Fruit fly (Drosophila melanogaster) whole organism, prepupa: ENCODE data around the gene Tre1.
A peak's percentile ranks its signal among the peaks of the same experiment; 100 is the strongest.

Source experiments
- CG10669 ChIP-seq: fragments of 200-800 bp; sonication (Bioruptor generic); optimal IDR thresholded peaks from 3 replicates; lab custom pipeline; 2018; ENCODE audit warnings: missing biosample characterization, mild to moderate bottlenecking, missing genetic modification characterization, moderate library complexity
- CG11294 ChIP-seq: fragments of 200-800 bp; sonication (Bioruptor generic); IDR thresholded peaks from 2 replicates; pipeline ENCODE4 v1.3.6; 2022; ENCODE audit warnings: missing biosample characterization, missing genetic modification characterization
- CG11762 ChIP-seq: fragments of 200-800 bp; sonication (Bioruptor generic); optimal IDR thresholded peaks from 3 replicates; lab custom pipeline; 2016; ENCODE audit warnings: missing biosample characterization, missing genetic modification characterization; ENCODE audit not compliant: insufficient read depth
- CG11902 ChIP-seq: fragments of 200-800 bp; sonication (Bioruptor generic); optimal IDR thresholded peaks from 3 replicates; lab custom pipeline; 2016; ENCODE audit warnings: missing biosample characterization, missing genetic modification characterization
- CG1621 ChIP-seq: fragments of 200-800 bp; sonication (Bioruptor generic); optimal IDR thresholded peaks from 3 replicates; lab custom pipeline; 2018; ENCODE audit warnings: missing biosample characterization, mild to moderate bottlenecking, missing genetic modification characterization
- CG16779 ChIP-seq: fragments of 200-800 bp; sonication (Bioruptor generic); optimal IDR thresholded peaks from 3 replicates; lab custom pipeline; 2017; ENCODE audit warnings: missing biosample characterization, mild to moderate bottlenecking, missing genetic modification characterization
- CG32006 ChIP-seq: fragments of 200-800 bp; sonication (Bioruptor generic); optimal IDR thresholded peaks from 3 replicates; lab custom pipeline; 2017; ENCODE audit warnings: missing biosample characterization, mild to moderate bottlenecking, missing genetic modification characterization
- CG34406 ChIP-seq: fragments of 200-800 bp; sonication (Bioruptor generic); optimal IDR thresholded peaks from 3 replicates; lab custom pipeline; 2016; ENCODE audit warnings: missing biosample characterization, missing genetic modification characterization
- CG3919 ChIP-seq: fragments of 200-800 bp; sonication (Bioruptor generic); optimal IDR thresholded peaks from 3 replicates; lab custom pipeline; 2016; ENCODE audit warnings: missing biosample characterization, missing genetic modification characterization
- CG4318 ChIP-seq: fragments of 200-800 bp; sonication (Bioruptor generic); optimal IDR thresholded peaks from 3 replicates; lab custom pipeline; 2017; ENCODE audit warnings: missing biosample characterization, mild to moderate bottlenecking, missing genetic modification characterization
- CG6276 ChIP-seq: fragments of 200-800 bp; sonication (Bioruptor generic); optimal IDR thresholded peaks from 2 replicates; lab custom pipeline; 2017; ENCODE audit warnings: missing biosample characterization, mild to moderate bottlenecking, missing genetic modification characterization
- CG6792 ChIP-seq: fragments of 200-800 bp; sonication (Bioruptor generic); optimal IDR thresholded peaks from 3 replicates; lab custom pipeline; 2016; ENCODE audit warnings: missing biosample characterization, missing genetic modification characterization
- CG6808 ChIP-seq: fragments of 200-800 bp; sonication (Bioruptor generic); optimal IDR thresholded peaks from 3 replicates; lab custom pipeline; 2017; ENCODE audit warnings: missing biosample characterization, missing genetic modification characterization, mild to moderate bottlenecking, moderate library complexity, missing genetic modification reagents
- CG6854 ChIP-seq: fragments of 200-800 bp; sonication (Bioruptor generic); optimal IDR thresholded peaks from 2 replicates; lab custom pipeline; 2017; ENCODE audit warnings: missing biosample characterization, mild to moderate bottlenecking, missing genetic modification characterization
- CG7368 ChIP-seq: fragments of 200-800 bp; sonication (Bioruptor generic); optimal IDR thresholded peaks from 3 replicates; lab custom pipeline; 2016; ENCODE audit warnings: missing biosample characterization, missing genetic modification characterization
- CG8119 ChIP-seq: fragments of 200-800 bp; sonication (Bioruptor generic); IDR thresholded peaks from 3 replicates; pipeline ENCODE4 v1.3.6; 2022; ENCODE audit warnings: missing biosample characterization, missing genetic modification characterization
- CG8319 ChIP-seq: fragments of 200-800 bp; sonication (Bioruptor generic); optimal IDR thresholded peaks from 3 replicates; lab custom pipeline; 2016; ENCODE audit warnings: missing biosample characterization, missing genetic modification characterization
- CG8632 ChIP-seq: fragments of 200-800 bp; sonication (Bioruptor generic); optimal IDR thresholded peaks from 3 replicates; lab custom pipeline; 2016; ENCODE audit warnings: missing biosample characterization, missing genetic modification characterization
- CG9139 ChIP-seq: fragments of 200-800 bp; sonication (Bioruptor generic); optimal IDR thresholded peaks from 3 replicates; lab custom pipeline; 2017; ENCODE audit warnings: missing biosample characterization, mild to moderate bottlenecking, missing genetic modification characterization
- Eip75B ChIP-seq: fragments of 200-800 bp; sonication (Bioruptor generic); optimal IDR thresholded peaks from 3 replicates; lab custom pipeline; 2016; ENCODE audit warnings: missing biosample characterization, missing genetic modification characterization
- Eip78C ChIP-seq: fragments of 200-800 bp; sonication (Bioruptor generic); peaks from one replicate; lab custom pipeline; 2016; ENCODE audit warnings: missing biosample characterization, missing genetic modification characterization
- Eip93F ChIP-seq: fragments of 200-800 bp; sonication (Bioruptor generic); optimal IDR thresholded peaks from 2 replicates; lab custom pipeline; 2016; ENCODE audit warnings: missing biosample characterization, mild to moderate bottlenecking, missing genetic modification characterization
- Hr39 ChIP-seq: fragments of 200-800 bp; sonication (Bioruptor generic); optimal IDR thresholded peaks from 2 replicates; lab custom pipeline; 2016; ENCODE audit warnings: missing biosample characterization, missing genetic modification characterization
- Hr4 ChIP-seq: fragments of 200-800 bp; sonication (Bioruptor generic); optimal IDR thresholded peaks from 3 replicates; lab custom pipeline; 2016; ENCODE audit warnings: missing biosample characterization, missing genetic modification characterization
- Met ChIP-seq: fragments of 200-800 bp; sonication (Bioruptor generic); optimal IDR thresholded peaks from 3 replicates; lab custom pipeline; 2016; ENCODE audit warnings: missing biosample characterization, missing genetic modification characterization
- Smox ChIP-seq: fragments of 200-800 bp; sonication (Bioruptor generic); optimal IDR thresholded peaks from 3 replicates; lab custom pipeline; 2016; ENCODE audit warnings: missing biosample characterization, missing genetic modification characterization
- Sox102F ChIP-seq: fragments of 200-800 bp; sonication (Bioruptor generic); optimal IDR thresholded peaks from 2 replicates; lab custom pipeline; 2016; ENCODE audit warnings: missing biosample characterization, mild to moderate bottlenecking, missing genetic modification characterization
- Sox14 ChIP-seq: fragments of 200-800 bp; sonication (Bioruptor generic); optimal IDR thresholded peaks from 3 replicates; lab custom pipeline; 2016; ENCODE audit warnings: missing biosample characterization, missing genetic modification characterization
- achi ChIP-seq: fragments of 200-800 bp; sonication (Bioruptor generic); optimal IDR thresholded peaks from 3 replicates; lab custom pipeline; 2016; ENCODE audit warnings: missing biosample characterization, missing genetic modification characterization
- dac ChIP-seq: fragments of 200-800 bp; sonication (Bioruptor generic); optimal IDR thresholded peaks from 2 replicates; lab custom pipeline; 2017; ENCODE audit warnings: missing biosample characterization, mild to moderate bottlenecking, missing genetic modification characterization
- dsx ChIP-seq: fragments of 200-800 bp; optimal IDR thresholded peaks from 3 replicates; lab custom pipeline; 2019; ENCODE audit warnings: missing biosample characterization, mild to moderate bottlenecking, missing genetic modification characterization, moderate library complexity; ENCODE audit not compliant: poor library complexity, severe bottlenecking
- pdm3 ChIP-seq: fragments of 200-800 bp; sonication (Bioruptor generic); optimal IDR thresholded peaks from 3 replicates; lab custom pipeline; 2016; ENCODE audit warnings: missing biosample characterization, missing genetic modification characterization
- salr ChIP-seq, 2 experiments: fragments of 200-800 bp; sonication (Bioruptor generic); optimal IDR thresholded peaks; 3 replicates each; lab custom pipeline; 2016 to 2018; ENCODE audit warnings: missing biosample characterization in 2 of 2, missing genetic modification characterization in 2 of 2, mild to moderate bottlenecking in 1 of 2
- spab ChIP-seq: fragments of 200-800 bp; sonication (Bioruptor generic); optimal IDR thresholded peaks from 2 replicates; lab custom pipeline; 2017; ENCODE audit warnings: missing biosample characterization, mild to moderate bottlenecking, missing genetic modification characterization, missing genetic modification reagents
- ss ChIP-seq, 2 experiments: fragments of 200-800 bp; sonication (Bioruptor generic); optimal IDR thresholded peaks; 2 replicates in 1 of 2; 3 replicates in 1 of 2; lab custom pipeline; 2017 to 2018; ENCODE audit warnings: mild to moderate bottlenecking in 2 of 2, missing biosample characterization in 2 of 2, missing genetic modification characterization in 2 of 2, moderate library complexity in 1 of 2
- topi ChIP-seq: fragments of 200-800 bp; sonication (Bioruptor generic); optimal IDR thresholded peaks from 3 replicates; lab custom pipeline; 2016; ENCODE audit warnings: missing biosample characterization, missing genetic modification characterization

Tre1 gene

DNA sequence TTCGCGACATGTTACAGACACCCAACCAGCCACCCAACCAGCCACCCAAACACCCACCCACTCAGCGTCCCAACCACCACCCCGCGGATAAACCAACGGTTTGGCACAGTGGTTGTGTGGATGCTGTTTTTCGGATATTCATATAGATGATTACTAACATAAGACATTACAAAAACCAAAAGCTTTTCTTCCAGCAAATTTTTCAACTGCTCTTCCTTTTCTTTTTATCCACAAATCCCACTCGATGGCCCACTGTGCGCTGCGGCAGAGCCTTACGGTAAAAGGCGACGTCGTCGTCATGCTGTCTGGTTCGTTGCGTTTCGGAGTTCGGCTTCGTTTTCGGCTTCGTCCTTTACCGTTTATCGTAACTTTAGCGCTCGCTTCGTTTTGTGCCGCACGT is 41.2 kb downstream of the Tre1 start (continued):
- TF ChIP-seq CG6808 (no peak), Sox14 (GFP tag; lab: Kevin White, UChicago) (no peak), Eip93F (GFP tag; lab: Kevin White, UChicago) (no peak), Hr39 (GFP tag; lab: Kevin White, UChicago) (peak; percentile 38), ss (GFP tag; optimal IDR thresholded peaks at IDR 0.05; lab: Kevin White, UChicago) (no peak), CG6276 (GFP tag; lab: Kevin White, UChicago) (no peak), CG32006 (GFP tag; lab: Kevin White, UChicago) (peak; percentile 16), CG34406 (GFP tag; lab: Kevin White, UChicago) (no peak), CG4318 (GFP tag; lab: Kevin White, UChicago) (no peak), CG8119 (GFP tag; lab: Robert Waterston, UW) (peak; percentile 28; the same call in 2 of the 3 replicates), spab (GFP tag; lab: Kevin White, UChicago) (no peak), CG7368 (GFP tag; lab: Kevin White, UChicago) (peak; percentile 25), Smox (GFP tag; lab: Kevin White, UChicago) (no peak)

DNA sequence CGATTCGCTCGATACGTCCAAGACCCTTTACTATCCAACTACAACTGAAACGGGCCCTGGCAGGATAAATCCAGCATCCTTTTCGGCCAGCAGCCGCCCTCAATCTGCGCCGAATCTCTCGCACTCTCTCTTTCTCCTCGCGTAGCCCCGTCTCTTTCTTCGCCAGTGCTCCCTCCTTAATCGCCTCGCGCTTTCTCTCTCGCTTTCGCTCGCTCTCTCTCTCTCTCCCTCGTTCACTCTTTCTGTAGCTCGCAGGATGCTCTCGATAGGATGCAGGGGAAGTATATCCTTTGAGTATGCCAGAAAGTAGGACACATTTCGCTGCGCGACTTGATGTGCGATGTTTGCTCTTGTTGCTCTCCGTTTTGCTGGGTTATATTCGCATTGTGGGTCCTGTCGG is 42.2 kb downstream of the Tre1 start:
- no peak for TF ChIP-seq CG11294
- no peak for TF ChIP-seq dac
- TF ChIP-seq CG1621 (tag; lab: Kevin White, UChicago), result no peak
- no peak for TF ChIP-seq achi
- TF ChIP-seq CG9139 (GFP tag; lab: Kevin White, UChicago), result no peak
- no peak for TF ChIP-seq CG8119 (GFP tag; lab: Robert Waterston, UW)
- TF ChIP-seq Hr4 (GFP tag; lab: Kevin White, UChicago), result no peak
- no peak for TF ChIP-seq topi
- no peak for TF ChIP-seq CG8319 (GFP tag; lab: Kevin White, UChicago)
- TF ChIP-seq CG11762 (GFP tag; lab: Kevin White, UChicago), result no peak
- TF ChIP-seq Hr39 (GFP tag; lab: Kevin White, UChicago), result no peak
- no peak for TF ChIP-seq CG8632 (GFP tag; lab: Kevin White, UChicago)
- TF ChIP-seq dsx (GFP tag; lab: Kevin White, UChicago), result no peak
- TF ChIP-seq salr (GFP tag; optimal IDR thresholded peaks at IDR 0.05; lab: Kevin White, UChicago), result no peak
- TF ChIP-seq Eip78C (GFP tag; lab: Kevin White, UChicago), result no peak
- TF ChIP-seq CG3919 (GFP tag; lab: Kevin White, UChicago), result no peak
- TF ChIP-seq Smox (GFP tag; lab: Kevin White, UChicago), result no peak
- TF ChIP-seq CG16779 (tag; lab: Kevin White, UChicago), result no peak
- no peak for TF ChIP-seq CG7368 (GFP tag; lab: Kevin White, UChicago)

DNA sequence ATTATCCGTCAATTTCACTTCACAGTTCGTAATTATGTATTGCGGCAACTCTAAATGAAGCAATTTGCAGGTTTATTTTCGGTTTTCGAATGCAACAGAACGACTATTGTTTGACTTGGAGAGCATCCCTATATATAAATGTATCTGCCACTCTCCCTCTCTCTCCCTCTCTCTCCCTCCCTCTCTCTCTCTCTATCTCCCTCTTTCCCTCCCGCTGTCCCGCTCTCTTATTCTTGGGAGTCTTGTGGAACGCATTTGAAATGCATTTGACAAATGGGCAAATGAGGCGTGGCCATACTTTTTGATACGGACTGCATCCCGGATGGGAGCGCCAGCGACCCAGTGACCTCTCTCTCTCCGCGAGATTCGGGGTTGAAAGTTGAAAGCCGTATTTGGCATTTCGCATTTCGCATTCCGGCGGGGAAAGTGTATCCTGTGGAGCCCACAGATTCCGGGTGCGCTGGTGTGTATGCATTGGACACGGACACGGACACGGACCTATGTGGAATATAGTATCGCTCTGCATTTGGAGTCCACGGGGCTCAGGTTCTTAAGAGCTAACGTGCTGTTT is 43.2 kb downstream of the Tre1 start:
- no peak for TF ChIP-seq CG9139 (GFP tag; lab: Kevin White, UChicago)
- TF ChIP-seq CG4318 (GFP tag; lab: Kevin White, UChicago), result no peak
- no peak for TF ChIP-seq Eip75B (GFP tag; lab: Kevin White, UChicago)
- no peak for TF ChIP-seq CG6854 (GFP tag; lab: Kevin White, UChicago)
- TF ChIP-seq Met, result no peak
- no peak for TF ChIP-seq CG11902
- TF ChIP-seq pdm3 (GFP tag; lab: Kevin White, UChicago), result no peak
- TF ChIP-seq CG32006 (GFP tag; lab: Kevin White, UChicago), result no peak
- no peak for TF ChIP-seq CG34406 (GFP tag; lab: Kevin White, UChicago)
- TF ChIP-seq Hr4 (GFP tag; lab: Kevin White, UChicago), result no peak
- TF ChIP-seq Sox102F (GFP tag; lab: Kevin White, UChicago), result no peak
- no peak for TF ChIP-seq CG11762 (GFP tag; lab: Kevin White, UChicago)
- TF ChIP-seq CG10669 (GFP tag; lab: Kevin White, UChicago), result no peak
- no peak for TF ChIP-seq CG6792 (GFP tag; lab: Kevin White, UChicago)
- no peak for TF ChIP-seq CG7368 (GFP tag; lab: Kevin White, UChicago)
